Fruit fly (Drosophila melanogaster) whole organism: ENCODE data around the gene ND-13A.

Source experiments
- CG8478 ChIP-seq: fragments of >200 bp; optimal IDR thresholded peaks from 2 replicates; lab custom pipeline; 2018; ENCODE audit warnings: inconsistent platforms
- Dll ChIP-seq: fragments of >200 bp; optimal IDR thresholded peaks from 2 replicates; lab custom pipeline; 2017
- EcR ChIP-seq, 2 experiments: fragments of >200 bp; optimal IDR thresholded peaks; 2 replicates each; lab custom pipeline; 2017; ENCODE audit warnings: missing biosample characterization in 2 of 2, missing genetic modification characterization in 2 of 2, missing genetic modification reagents in 2 of 2
- pan ChIP-seq: fragments of >200 bp; optimal IDR thresholded peaks from 2 replicates; lab custom pipeline; 2017
- psq ChIP-seq: fragments of >200 bp; optimal IDR thresholded peaks from 2 replicates; lab custom pipeline; 2017
- usp ChIP-seq: fragments of >200 bp; optimal IDR thresholded peaks from 2 replicates; lab custom pipeline; 2017; ENCODE audit warnings: missing biosample characterization, missing genetic modification characterization, mixed read lengths

dm6 chr2L:5109059-5109458 is 9.0 kb upstream of the ND-13A start:
- TF ChIP-seq psq (lab: Kevin White, UChicago) (no peak), CG8478 (no peak), EcR (GFP tag; optimal IDR thresholded peaks at IDR 0.05; lab: Kevin White, UChicago) (no peak), Dll (lab: Kevin White, UChicago) (no peak), usp (no peak), pan (lab: Kevin White, UChicago) (no peak)
